Fruit fly (Drosophila melanogaster) whole organism: Measurements from ENCODE around the gene sau.

Source experiments
- pan ChIP-seq: fragments of >200 bp; optimal IDR thresholded peaks from 2 replicates; lab custom pipeline; 2017
- psq ChIP-seq: fragments of >200 bp; optimal IDR thresholded peaks from 2 replicates; lab custom pipeline; 2017

DNA sequence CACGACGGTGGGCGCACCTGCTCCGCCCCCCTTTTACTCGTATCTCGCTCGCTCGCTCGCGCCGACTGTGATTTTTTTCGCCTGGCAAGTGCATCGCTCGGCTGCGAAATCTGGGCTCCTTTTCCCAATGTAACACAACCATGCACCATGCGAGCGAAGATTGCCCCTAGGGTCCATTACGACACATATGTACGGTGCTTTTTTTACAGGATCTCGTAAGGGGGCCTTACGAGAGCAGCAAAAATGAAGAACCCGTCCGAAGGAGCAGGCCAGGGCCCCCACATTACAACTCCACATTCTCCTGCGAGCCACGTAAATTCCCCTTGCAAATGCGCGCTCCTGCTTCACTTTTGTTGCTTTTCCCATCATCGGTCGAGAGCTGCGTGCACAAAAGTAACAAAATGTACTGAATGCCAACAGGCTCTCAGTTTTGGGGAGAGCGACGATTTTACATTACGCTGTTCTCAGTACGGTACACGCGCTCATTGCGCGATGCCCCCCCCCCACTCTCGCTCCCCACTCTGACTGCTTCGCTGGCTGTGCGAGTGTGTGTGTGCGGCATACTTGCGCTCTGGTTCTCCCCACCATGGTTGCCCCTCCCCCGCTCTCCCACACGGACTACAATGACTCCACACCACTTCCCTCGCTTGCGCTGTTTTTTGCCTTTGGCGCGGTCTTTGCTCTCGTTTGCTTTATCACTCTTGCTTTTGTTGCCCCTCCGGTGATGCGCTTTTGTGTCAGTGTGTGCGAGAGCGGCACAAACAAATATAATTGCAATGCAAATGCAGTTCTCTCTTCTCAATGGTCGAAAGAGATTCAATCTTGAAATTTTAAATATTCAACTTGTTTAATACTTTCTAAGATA is 23.1 kb upstream of the sau start:
- TF ChIP-seq psq (no peak), pan (lab: Kevin White, UChicago) (no peak)
